Worm (Caenorhabditis elegans): ENCODE measurements around the gene Y54E2A.4.
A peak's percentile ranks its signal among the peaks of the same experiment; 100 is the strongest.

Gene Y54E2A.4

DNA sequence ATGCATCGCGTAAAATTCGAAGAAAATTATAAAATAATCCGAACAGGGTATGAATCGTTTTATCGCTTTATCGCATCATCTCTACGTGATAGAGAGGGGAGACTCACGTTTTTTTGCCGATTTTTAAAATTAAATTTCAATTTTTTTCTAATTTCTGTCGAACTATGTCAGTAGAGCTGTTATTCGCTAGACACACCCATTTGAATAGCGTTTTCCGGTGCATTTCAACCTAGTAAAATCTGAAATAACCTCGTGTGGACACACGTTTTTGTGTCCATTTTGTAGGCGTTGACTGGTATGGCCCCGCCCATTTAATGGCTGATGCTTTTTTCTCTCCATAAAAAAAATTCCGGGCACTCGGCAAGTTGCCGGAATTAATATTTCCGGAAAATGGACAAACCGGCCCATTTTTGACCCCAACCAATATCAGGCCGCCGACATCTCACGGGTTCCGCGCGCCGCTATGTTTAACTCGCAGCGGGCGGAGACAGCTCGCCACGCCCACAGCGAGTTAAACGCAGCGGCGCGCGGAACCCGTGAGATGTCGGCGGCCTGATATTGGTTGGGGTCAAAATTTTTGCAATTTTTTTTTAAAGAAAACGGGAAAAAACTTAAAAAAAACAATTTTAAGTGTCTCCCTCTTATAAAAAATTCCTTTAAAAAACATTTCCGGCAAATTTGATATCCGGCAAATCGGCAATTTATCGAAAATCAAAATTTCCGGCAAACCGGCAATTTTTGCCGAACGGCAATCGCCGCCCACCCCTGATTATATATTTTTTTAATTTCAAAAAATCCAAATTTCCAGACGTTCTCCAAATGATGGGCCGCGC, 18.8 kb downstream of the Y54E2A.4 start, which contains the start of gene Y54E2A.7:
Gene Y54E2A.7 (minus strand): TSS at position 51 of the 833 bp plus-strand sequence.
- TF ChIP-seq him-1 (tag; optimal IDR thresholded peaks at IDR 0.05): no peak
- TF ChIP-seq W03F9.2 (tag; optimal IDR thresholded peaks at IDR 0.05): no peak
- no peak for TF ChIP-seq dao-5 (tag; optimal IDR thresholded peaks at IDR 0.05)

DNA sequence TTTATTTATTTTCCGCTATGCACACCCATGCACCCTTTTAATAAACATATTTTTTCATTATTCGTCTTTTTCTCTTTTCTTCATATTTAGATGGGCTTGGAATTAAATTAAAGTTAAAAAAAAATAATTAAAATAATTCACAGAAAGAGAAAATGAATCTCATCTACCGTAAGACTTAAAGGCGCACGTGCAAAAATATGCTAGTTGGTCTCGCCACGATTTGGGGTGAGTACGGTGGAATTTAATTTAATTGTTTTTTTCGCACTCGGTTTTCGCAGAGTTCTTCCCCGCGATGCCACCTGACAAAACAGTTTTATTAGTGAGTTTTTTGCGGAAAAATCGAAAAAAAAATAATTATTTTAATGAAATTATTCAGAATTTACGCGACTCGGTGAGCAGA, 23.7 kb downstream of the Y54E2A.4 start, which contains the start of gene Y54E2A.8:
Gene Y54E2A.8 (plus strand): TSS at position 254 of the 400 bp plus-strand sequence.
- TF ChIP-seq W03F9.2 (tag; optimal IDR thresholded peaks at IDR 0.05) (no peak), dao-5 (tag; optimal IDR thresholded peaks at IDR 0.05) (no peak), him-1 (tag; optimal IDR thresholded peaks at IDR 0.05) (no peak)

DNA sequence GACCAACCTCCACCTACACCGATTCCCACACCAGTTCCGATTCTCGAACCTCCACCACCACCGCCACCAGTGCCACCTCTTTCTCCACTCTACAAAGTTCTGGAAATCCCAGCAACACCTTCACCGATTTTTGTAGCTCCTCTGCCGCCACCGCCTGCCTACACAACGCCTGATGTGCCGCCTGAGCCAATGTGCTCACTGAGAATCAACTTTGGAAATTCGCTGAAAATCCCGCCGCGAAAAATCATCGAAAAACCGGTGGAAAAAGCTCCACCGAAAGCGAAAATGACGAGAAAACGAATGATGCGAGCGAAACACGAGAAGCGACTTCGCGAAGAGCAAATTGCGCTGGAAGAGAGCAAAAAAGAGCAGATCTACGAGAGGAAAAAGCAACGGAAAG, 25.4 kb downstream of the Y54E2A.4 start:
- TF ChIP-seq W03F9.2 (tag; optimal IDR thresholded peaks at IDR 0.05): no peak
- no peak for TF ChIP-seq dao-5 (tag; optimal IDR thresholded peaks at IDR 0.05)
- no peak for TF ChIP-seq him-1 (tag; optimal IDR thresholded peaks at IDR 0.05)

DNA sequence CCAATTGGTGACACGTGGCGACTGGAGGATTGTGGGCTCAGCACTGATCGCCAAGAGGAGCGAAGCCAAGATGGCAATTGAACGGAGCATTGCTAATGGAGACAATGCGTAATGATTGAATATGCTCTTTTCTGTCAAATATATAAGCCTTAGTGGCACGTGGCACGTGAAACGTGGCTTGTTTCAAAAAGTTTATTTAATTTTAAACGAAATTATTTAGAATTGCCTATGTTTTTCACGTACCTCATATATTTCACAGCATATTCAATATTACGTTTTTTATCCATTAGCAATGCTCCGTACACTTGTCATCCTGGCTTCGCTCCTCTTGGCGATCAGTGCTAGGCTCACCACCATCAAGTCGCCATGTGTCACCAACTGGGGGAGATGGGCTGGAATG, 31.5 kb downstream of the Y54E2A.4 start, which contains the start of gene Y54E2A.9:
Gene Y54E2A.9 (minus strand): TSS at position 101 of the 400 bp plus-strand sequence.
- no peak for TF ChIP-seq W03F9.2 (tag; optimal IDR thresholded peaks at IDR 0.05)
- TF ChIP-seq him-1 (tag; optimal IDR thresholded peaks at IDR 0.05): no peak
- no peak for TF ChIP-seq dao-5 (tag; optimal IDR thresholded peaks at IDR 0.05)

DNA sequence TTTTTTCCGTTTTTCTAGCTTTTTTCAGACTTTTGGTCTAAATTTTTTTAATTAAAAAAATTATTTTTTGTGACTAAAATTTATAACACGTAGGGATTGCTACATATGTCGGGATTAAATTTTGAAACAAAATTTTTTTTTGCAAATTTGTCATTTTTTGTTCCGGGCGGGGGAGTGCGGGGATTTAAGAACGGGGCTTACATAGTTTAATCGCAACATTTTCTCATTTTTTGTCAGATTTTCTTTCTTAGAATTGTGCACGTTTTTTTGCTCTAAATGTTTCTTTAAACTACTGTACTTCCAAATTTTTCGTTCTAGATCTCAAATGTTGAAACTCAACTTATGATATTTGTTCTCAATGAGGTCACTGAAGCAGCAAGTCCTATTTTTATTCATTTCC, 36.3 kb downstream of the Y54E2A.4 start, which contains the start of gene Y54E2A.10:
Gene Y54E2A.10 (plus strand): TSS at position 301 of the 400 bp plus-strand sequence.
- no peak for TF ChIP-seq dao-5 (tag; optimal IDR thresholded peaks at IDR 0.05)
- TF ChIP-seq him-1 (tag; optimal IDR thresholded peaks at IDR 0.05): no peak
- TF ChIP-seq W03F9.2 (tag; optimal IDR thresholded peaks at IDR 0.05): no peak

DNA sequence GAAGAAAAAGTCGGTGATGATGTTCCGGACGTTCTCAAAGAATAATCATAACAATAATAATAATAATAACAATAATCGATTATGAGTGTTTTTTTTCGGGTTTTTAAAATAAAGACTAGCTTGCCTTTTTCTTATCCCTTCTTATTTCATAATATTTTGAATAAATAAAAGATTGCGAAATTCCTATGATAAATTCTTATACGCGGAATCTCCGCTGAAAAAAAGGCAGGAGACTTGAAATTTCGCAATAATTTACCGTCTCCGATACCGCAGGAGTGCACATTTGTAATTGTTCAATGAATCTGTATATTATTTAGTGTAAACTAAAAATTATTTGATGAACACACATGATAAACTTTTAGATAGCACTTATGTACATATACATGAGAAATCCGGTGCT, 38.0 kb downstream of the Y54E2A.4 start:
- no peak for TF ChIP-seq W03F9.2 (tag; optimal IDR thresholded peaks at IDR 0.05)
- TF ChIP-seq dao-5 (tag; optimal IDR thresholded peaks at IDR 0.05): no peak
- TF ChIP-seq him-1 (tag; optimal IDR thresholded peaks at IDR 0.05): no peak

DNA sequence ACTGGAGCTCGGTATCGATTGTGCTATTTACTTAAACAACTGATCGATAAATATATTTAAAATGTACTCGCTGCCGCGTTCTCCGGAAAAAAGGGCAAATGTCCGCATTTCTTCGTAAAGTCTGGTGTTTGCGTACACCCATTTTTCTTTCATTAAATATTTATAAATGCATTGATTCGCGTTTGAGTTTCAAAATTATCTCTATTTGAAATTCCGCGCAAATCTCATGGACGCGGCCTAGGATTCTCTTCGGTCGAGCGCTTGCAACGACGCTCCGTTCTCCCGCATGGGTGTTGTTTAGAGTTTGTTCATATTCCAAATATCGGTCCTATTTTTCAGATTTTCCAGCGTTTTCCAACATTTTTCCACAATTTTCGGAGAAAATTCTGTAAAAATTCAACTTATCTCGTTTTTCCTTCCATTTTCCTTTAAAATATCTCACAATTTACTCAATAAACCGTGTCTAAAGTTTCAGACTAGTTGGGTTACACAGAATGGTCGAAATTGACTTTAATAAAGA, 40.6 kb downstream of the Y54E2A.4 start, which contains the start of gene eif-3.B:
Gene eif-3.B (plus strand): TSS at position 470 of the 520 bp plus-strand sequence.
- TF ChIP-seq dao-5 (tag; optimal IDR thresholded peaks at IDR 0.05): no peak
- TF ChIP-seq him-1 (tag; optimal IDR thresholded peaks at IDR 0.05): peak; percentile 42
- TF ChIP-seq W03F9.2 (tag; optimal IDR thresholded peaks at IDR 0.05): peak; percentile 83

DNA sequence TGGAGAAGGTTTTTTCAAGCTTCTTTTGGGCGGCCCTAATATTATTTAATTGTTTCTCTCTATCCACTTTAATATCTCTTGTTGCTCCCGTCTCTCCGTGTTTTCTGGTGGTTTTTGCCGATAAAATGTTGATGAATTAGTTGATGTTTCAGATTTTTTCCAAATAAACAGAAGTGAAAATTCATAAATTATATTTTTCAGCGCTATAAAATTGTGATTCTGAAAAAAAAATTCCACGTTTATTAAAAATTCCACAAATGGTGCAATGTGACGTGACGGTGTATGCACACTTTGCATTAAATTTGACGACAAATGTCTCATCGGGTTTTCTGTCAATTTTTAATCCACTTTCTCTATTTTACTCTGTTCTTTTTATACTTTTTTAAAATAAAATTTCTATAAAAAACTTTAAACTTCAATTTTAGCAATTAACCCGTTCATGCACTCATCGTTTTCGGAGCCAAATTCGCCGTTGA, 43.7 kb downstream of the Y54E2A.4 start, which contains the start of gene tbc-20:
Gene tbc-20 (plus strand): TSS at position 426 of the 476 bp plus-strand sequence.
- TF ChIP-seq dao-5 (tag; optimal IDR thresholded peaks at IDR 0.05) (no peak), him-1 (tag; optimal IDR thresholded peaks at IDR 0.05) (no peak), W03F9.2 (tag; optimal IDR thresholded peaks at IDR 0.05) (peak; percentile 37)

DNA sequence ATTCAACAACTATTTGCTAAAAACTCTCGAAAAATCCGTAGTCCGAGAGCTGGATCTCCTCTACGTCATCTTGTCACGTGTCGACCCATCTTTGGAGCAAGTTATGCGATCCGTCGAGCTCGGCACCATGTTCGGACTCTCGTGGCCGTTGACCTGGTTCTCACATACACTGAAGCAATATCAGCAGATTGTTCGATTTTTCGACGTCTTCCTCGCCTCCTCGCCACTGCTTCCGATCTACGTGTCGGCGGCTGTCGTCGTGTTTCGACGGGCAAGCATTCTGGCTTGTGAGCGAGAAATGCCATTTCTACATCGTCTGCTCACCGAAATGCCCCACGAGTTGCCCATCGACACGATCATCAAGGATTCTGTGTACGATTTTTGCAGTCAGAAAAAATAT, 44.9 kb downstream of the Y54E2A.4 start:
- TF ChIP-seq dao-5 (tag; optimal IDR thresholded peaks at IDR 0.05) (no peak), W03F9.2 (tag; optimal IDR thresholded peaks at IDR 0.05) (no peak), him-1 (tag; optimal IDR thresholded peaks at IDR 0.05) (no peak)

DNA sequence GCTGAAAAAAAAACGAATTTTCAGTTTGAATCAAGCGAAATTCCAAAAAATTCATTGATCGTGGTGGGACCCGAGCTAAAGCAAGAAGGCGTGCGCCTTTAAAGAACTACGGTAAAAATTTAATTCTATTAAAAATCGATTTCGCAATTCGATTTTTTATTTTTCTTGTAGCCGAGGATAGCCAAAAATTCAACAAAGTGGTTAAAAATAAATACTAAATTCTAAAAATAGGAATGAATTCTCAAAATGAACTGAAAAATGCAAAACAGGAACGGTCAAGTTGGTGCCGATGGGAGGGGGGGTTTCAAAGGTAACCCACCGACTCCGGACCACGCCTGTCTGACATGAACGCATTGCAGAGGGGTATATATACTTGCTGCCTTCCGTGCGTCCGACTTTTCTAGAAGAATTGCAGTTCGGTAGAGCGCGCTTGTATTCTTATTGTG, 46.7 kb downstream of the Y54E2A.4 start:
- peak; percentile 5 for TF ChIP-seq him-1 (tag; optimal IDR thresholded peaks at IDR 0.05)
- TF ChIP-seq W03F9.2 (tag; optimal IDR thresholded peaks at IDR 0.05): no peak

DNA sequence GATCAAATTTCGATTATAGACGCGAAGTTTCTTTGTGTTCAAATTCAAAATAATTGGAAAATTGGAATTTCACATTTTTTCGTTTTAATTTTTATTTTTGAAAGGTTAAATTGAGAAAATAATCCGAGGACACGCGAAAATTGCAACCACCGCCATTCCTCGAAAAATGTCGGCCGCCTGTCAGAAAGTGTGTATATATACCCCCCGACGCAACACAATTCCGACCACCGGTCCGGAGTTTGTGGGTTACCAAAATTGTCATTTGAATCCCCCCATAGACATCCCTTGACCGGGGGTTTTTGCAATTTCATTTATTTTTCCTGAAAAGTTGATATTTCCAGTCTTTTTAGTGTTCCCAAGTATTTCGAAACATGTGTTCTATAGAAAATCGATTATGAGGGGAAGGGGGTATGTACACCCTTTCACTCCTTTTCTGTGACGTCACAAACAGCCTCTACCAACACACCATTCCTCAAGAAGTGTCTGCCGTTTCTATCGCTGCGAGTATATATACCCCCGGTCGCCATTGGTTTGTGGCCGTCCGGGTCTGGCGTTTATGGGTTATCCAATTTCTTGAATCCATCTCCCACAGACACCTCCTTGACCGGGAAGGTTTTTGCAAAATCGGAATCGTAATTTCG, 50.0 kb downstream of the Y54E2A.4 start, which contains the start of gene W01D2.3:
Gene W01D2.3 (minus strand): TSS at position 51 of the 641 bp plus-strand sequence.
- peak; percentile 33 for TF ChIP-seq W03F9.2 (tag; optimal IDR thresholded peaks at IDR 0.05)
- TF ChIP-seq him-1 (tag; optimal IDR thresholded peaks at IDR 0.05): peak; percentile 32
- peak; percentile 71 for TF ChIP-seq dao-5 (tag; optimal IDR thresholded peaks at IDR 0.05)

DNA sequence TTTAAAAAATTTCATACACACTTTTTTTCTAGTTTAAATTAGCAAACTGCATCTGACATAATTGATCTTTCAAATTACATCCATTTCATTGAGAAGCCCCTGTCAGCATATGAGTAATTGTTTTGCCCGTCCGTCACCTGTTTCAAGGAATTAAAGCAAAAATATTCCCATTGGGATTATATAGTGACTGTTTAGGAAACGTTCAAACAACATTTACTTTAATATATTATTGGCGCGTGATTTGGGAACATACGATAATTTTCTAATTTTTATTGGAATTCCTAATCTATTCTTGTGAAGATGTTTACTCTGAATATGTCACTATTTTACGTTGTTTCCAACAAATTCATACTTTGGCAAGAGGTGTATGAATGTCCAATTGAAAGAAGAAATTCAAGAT, 51.3 kb downstream of the Y54E2A.4 start, which contains the start of gene srt-11:
Gene srt-11 (plus strand): TSS at position 301 of the 400 bp plus-strand sequence.
- TF ChIP-seq dao-5 (tag; optimal IDR thresholded peaks at IDR 0.05) (no peak), W03F9.2 (tag; optimal IDR thresholded peaks at IDR 0.05) (no peak), him-1 (tag; optimal IDR thresholded peaks at IDR 0.05) (no peak)

DNA sequence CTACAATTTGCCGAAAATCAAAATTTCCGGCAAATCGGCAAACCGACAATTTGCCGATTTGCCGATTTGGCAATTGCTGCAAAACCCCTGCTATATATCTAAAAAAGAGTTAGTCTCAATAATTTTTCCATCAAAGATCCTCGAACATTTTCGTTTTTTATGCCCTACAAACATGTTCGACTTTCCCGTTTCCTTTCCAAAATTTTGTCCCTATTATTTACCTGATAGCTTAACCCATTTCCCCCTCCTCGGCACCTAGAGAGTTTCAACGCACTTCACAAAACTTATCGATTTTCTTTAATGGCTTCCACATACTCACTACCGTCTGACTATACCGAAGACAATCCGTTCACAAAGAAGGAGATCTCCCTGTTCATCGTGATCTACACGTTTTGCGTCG, 54.3 kb downstream of the Y54E2A.4 start, which contains the start of gene W01D2.6:
Gene W01D2.6 (plus strand): TSS at position 301 of the 400 bp plus-strand sequence.
- TF ChIP-seq him-1 (tag; optimal IDR thresholded peaks at IDR 0.05) (no peak), W03F9.2 (tag; optimal IDR thresholded peaks at IDR 0.05) (no peak), dao-5 (tag; optimal IDR thresholded peaks at IDR 0.05) (no peak)

All from whole organism, L4/young adult.